Fruit fly (Drosophila melanogaster): ENCODE data around the gene CG31661.

The CG31661 gene

dm6 chr2L:1496943-1497342 lies at the start of gene CG31661:
Gene CG31661 (plus strand): TSS chr2L:1497243.
- TF ChIP-seq Pif1A (GFP tag; optimal IDR thresholded peaks at IDR 0.05) (no peak), gl (tag; optimal IDR thresholded peaks at IDR 0.05) (no peak), CG14655 (GFP tag; optimal IDR thresholded peaks at IDR 0.05) (no peak), CG17806 (tag; optimal IDR thresholded peaks at IDR 0.05) (no peak), Pif1B (GFP tag; optimal IDR thresholded peaks at IDR 0.05) (no peak), rn (GFP tag; IDR thresholded peaks at IDR 0.05) (no peak), fd96Ca (GFP tag; IDR thresholded peaks at IDR 0.05) (no peak), Snoo (tag; optimal IDR thresholded peaks at IDR 0.05) (no peak), CG10348 (GFP tag; IDR thresholded peaks at IDR 0.05) (no peak), CG9948 (tag; optimal IDR thresholded peaks at IDR 0.05) (no peak), CG4496 (GFP tag; IDR thresholded peaks at IDR 0.05) (no peak), CG12605 (GFP tag; IDR thresholded peaks at IDR 0.05) (no peak), Ets98B (GFP tag; IDR thresholded peaks at IDR 0.05) (no peak), EcR (GFP tag; optimal IDR thresholded peaks at IDR 0.05) (no peak), CG32121 (GFP tag; IDR thresholded peaks at IDR 0.05) (no peak), CG15710 (tag; optimal IDR thresholded peaks at IDR 0.05) (no peak), CG8301 (tag; optimal IDR thresholded peaks at IDR 0.05) (no peak), CG8159 (tag; optimal IDR thresholded peaks at IDR 0.05) (no peak), CG13204 (GFP tag; optimal IDR thresholded peaks at IDR 0.05) (no peak), D1 (tag; optimal IDR thresholded peaks at IDR 0.05) (no peak)

- TF ChIP-seq gl (tag; optimal IDR thresholded peaks at IDR 0.05): no peak
- TF ChIP-seq CG15710 (tag; optimal IDR thresholded peaks at IDR 0.05): no peak
- TF ChIP-seq Ets98B (GFP tag; IDR thresholded peaks at IDR 0.05): no peak
- TF ChIP-seq CG32121 (GFP tag; IDR thresholded peaks at IDR 0.05): no peak
- no peak for TF ChIP-seq CG12605 (GFP tag; IDR thresholded peaks at IDR 0.05)
- no peak for TF ChIP-seq CG8159 (tag; optimal IDR thresholded peaks at IDR 0.05)
- TF ChIP-seq CG4496 (GFP tag; IDR thresholded peaks at IDR 0.05): no peak
- no peak for TF ChIP-seq CG9948 (tag; optimal IDR thresholded peaks at IDR 0.05)
- no peak for TF ChIP-seq fd96Ca (GFP tag; IDR thresholded peaks at IDR 0.05)
- TF ChIP-seq CG13204 (GFP tag; optimal IDR thresholded peaks at IDR 0.05): no peak
- TF ChIP-seq CG34367 (tag; optimal IDR thresholded peaks at IDR 0.05): no peak
- no peak for TF ChIP-seq CG14655 (GFP tag; optimal IDR thresholded peaks at IDR 0.05)
- TF ChIP-seq CG8301 (tag; optimal IDR thresholded peaks at IDR 0.05): no peak
- no peak for TF ChIP-seq CG10348 (GFP tag; IDR thresholded peaks at IDR 0.05)
- no peak for TF ChIP-seq Snoo (tag; optimal IDR thresholded peaks at IDR 0.05)
- no peak for TF ChIP-seq EcR (GFP tag; optimal IDR thresholded peaks at IDR 0.05)
- TF ChIP-seq Pif1B (GFP tag; optimal IDR thresholded peaks at IDR 0.05): no peak
- no peak for TF ChIP-seq rn (GFP tag; IDR thresholded peaks at IDR 0.05)
Measured at dm6 chr2L:1447652-1448051, 49.4 kb upstream of the CG31661 start.

dm6 chr2L:1448188-1448587 lies 48.9 kb upstream of the CG31661 start:
- TF ChIP-seq CG4496 (GFP tag; IDR thresholded peaks at IDR 0.05) (no peak), CG34367 (tag; optimal IDR thresholded peaks at IDR 0.05) (no peak), CG13204 (GFP tag; optimal IDR thresholded peaks at IDR 0.05) (no peak), CG14655 (GFP tag; optimal IDR thresholded peaks at IDR 0.05) (no peak), CG32121 (GFP tag; IDR thresholded peaks at IDR 0.05) (no peak)

DNA sequence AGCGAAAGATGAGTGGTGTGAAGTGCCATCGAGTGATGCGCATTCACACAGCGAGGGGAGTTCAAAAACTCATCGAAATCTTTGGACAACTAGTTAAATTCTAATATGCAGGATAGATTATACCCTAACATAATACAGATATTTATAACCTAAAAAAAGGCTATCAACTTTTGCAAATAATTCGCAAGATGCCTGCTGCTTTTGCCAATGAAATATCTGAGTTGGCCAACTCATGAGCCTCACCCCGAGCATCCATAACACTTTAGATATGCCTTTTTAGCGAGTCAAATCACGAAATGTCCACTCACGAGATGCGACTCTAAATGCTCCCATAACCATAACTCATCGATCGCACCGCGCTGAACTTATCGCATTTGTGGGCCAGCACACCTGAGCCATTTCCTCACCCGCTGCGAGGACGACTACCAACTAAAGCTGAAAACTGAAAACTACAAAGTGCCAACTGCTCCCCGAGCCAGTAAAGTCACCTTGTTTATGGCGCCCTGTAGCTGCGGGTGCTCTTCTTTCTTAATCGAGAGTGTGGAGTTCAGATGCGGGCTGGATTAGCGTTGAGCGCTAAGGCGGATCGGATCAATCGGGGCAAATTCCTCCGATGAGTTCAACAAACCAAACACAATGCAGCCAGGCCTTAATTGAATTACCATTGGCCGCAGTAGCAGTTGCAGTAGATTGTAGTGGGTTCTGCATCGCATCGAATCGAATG lies 47.2 kb upstream of the CG31661 start:
- TF ChIP-seq gl (tag; optimal IDR thresholded peaks at IDR 0.05): no peak
- no peak for TF ChIP-seq Ets98B (GFP tag; IDR thresholded peaks at IDR 0.05)
- TF ChIP-seq CG12605 (GFP tag; IDR thresholded peaks at IDR 0.05): no peak
- TF ChIP-seq CG13204 (GFP tag; optimal IDR thresholded peaks at IDR 0.05): no peak
- peak; percentile 16 for TF ChIP-seq EcR (GFP tag; optimal IDR thresholded peaks at IDR 0.05)
- no peak for TF ChIP-seq CG4496 (GFP tag; IDR thresholded peaks at IDR 0.05)

- TF ChIP-seq fd96Ca (GFP tag; IDR thresholded peaks at IDR 0.05) (no peak), CG4496 (GFP tag; IDR thresholded peaks at IDR 0.05) (no peak), gl (tag; optimal IDR thresholded peaks at IDR 0.05) (no peak), EcR (GFP tag; optimal IDR thresholded peaks at IDR 0.05) (no peak), CG9948 (tag; optimal IDR thresholded peaks at IDR 0.05) (peak; percentile 68), CG13204 (GFP tag; optimal IDR thresholded peaks at IDR 0.05) (no peak), CG10348 (GFP tag; IDR thresholded peaks at IDR 0.05) (no peak), CG15710 (tag; optimal IDR thresholded peaks at IDR 0.05) (peak; percentile 35), CG8159 (tag; optimal IDR thresholded peaks at IDR 0.05) (peak; percentile 70), CG34367 (tag; optimal IDR thresholded peaks at IDR 0.05) (peak; percentile 4), Pif1B (GFP tag; optimal IDR thresholded peaks at IDR 0.05) (no peak), CG32121 (GFP tag; IDR thresholded peaks at IDR 0.05) (no peak), CG12605 (GFP tag; IDR thresholded peaks at IDR 0.05) (no peak), Snoo (tag; optimal IDR thresholded peaks at IDR 0.05) (no peak), rn (GFP tag; IDR thresholded peaks at IDR 0.05) (no peak), D1 (tag; optimal IDR thresholded peaks at IDR 0.05) (no peak), Pif1A (GFP tag; optimal IDR thresholded peaks at IDR 0.05) (no peak), Ets98B (GFP tag; IDR thresholded peaks at IDR 0.05) (no peak), CG14655 (GFP tag; optimal IDR thresholded peaks at IDR 0.05) (peak; percentile 60), CG8301 (tag; optimal IDR thresholded peaks at IDR 0.05) (peak; percentile 53), CG17806 (tag; optimal IDR thresholded peaks at IDR 0.05) (peak; percentile 62)
Measured at dm6 chr2L:1455498-1455897, 41.5 kb upstream of the CG31661 start.

dm6 chr2L:1456305-1456704 lies 40.7 kb upstream of the CG31661 start:
- TF ChIP-seq CG10348 (GFP tag; IDR thresholded peaks at IDR 0.05) (no peak), CG9948 (tag; optimal IDR thresholded peaks at IDR 0.05) (peak; percentile 82), Ets98B (GFP tag; IDR thresholded peaks at IDR 0.05) (no peak; the same call in 1 of the 2 replicates), CG15710 (tag; optimal IDR thresholded peaks at IDR 0.05) (peak; percentile 71), CG14655 (GFP tag; optimal IDR thresholded peaks at IDR 0.05) (peak; percentile 76), fd96Ca (GFP tag; IDR thresholded peaks at IDR 0.05) (no peak), CG17806 (tag; optimal IDR thresholded peaks at IDR 0.05) (peak; percentile 84), CG12605 (GFP tag; IDR thresholded peaks at IDR 0.05) (peak; percentile 62), Pif1B (GFP tag; optimal IDR thresholded peaks at IDR 0.05) (peak; percentile 29), CG8301 (tag; optimal IDR thresholded peaks at IDR 0.05) (peak; percentile 75), EcR (GFP tag; optimal IDR thresholded peaks at IDR 0.05) (no peak), D1 (tag; optimal IDR thresholded peaks at IDR 0.05) (no peak), CG34367 (tag; optimal IDR thresholded peaks at IDR 0.05) (peak; percentile 57), Pif1A (GFP tag; optimal IDR thresholded peaks at IDR 0.05) (peak; percentile 50), CG13204 (GFP tag; optimal IDR thresholded peaks at IDR 0.05) (no peak), CG4496 (GFP tag; IDR thresholded peaks at IDR 0.05) (peak; percentile 29; the same call in 1 of the 3 replicates), rn (GFP tag; IDR thresholded peaks at IDR 0.05) (no peak), Snoo (tag; optimal IDR thresholded peaks at IDR 0.05) (peak; percentile 0), CG32121 (GFP tag; IDR thresholded peaks at IDR 0.05) (peak; percentile 46), CG8159 (tag; optimal IDR thresholded peaks at IDR 0.05) (peak; percentile 78), gl (tag; optimal IDR thresholded peaks at IDR 0.05) (peak; percentile 47)

All from whole organism, pupa.